Worm (Caenorhabditis elegans): ENCODE results near the gene F32D8.2.

The F32D8.2 gene

ce11 chrV:10896295-10896694, 12.7 kb downstream of the F32D8.2 start, which contains the start of gene F32D8.13:
Gene F32D8.13 (minus strand): TSS chrV:10896543.
- TF ChIP-seq zag-1 (tag; optimal IDR thresholded peaks at IDR 0.05) (no peak), unc-62 (GFP tag; optimal IDR thresholded peaks at IDR 0.05) (no peak), nhr-23 (tag; optimal IDR thresholded peaks at IDR 0.05) (peak; percentile 18), ceh-9 (tag; optimal IDR thresholded peaks at IDR 0.05) (no peak), tbx-2 (tag; optimal IDR thresholded peaks at IDR 0.05) (no peak), lin-39 (tag; optimal IDR thresholded peaks at IDR 0.05) (no peak), egl-27 (tag; optimal IDR thresholded peaks at IDR 0.05) (no peak), ztf-11 (tag; optimal IDR thresholded peaks at IDR 0.05) (no peak), ama-1 (optimal IDR thresholded peaks at IDR 0.05) (no peak), ceh-28 (tag; optimal IDR thresholded peaks at IDR 0.05) (no peak), ceh-82 (tag; optimal IDR thresholded peaks at IDR 0.05) (no peak), nhr-76 (tag; optimal IDR thresholded peaks at IDR 0.05) (no peak), fos-1 (tag; optimal IDR thresholded peaks at IDR 0.05) (no peak), ZK546.5 (tag; optimal IDR thresholded peaks at IDR 0.05) (no peak), nhr-77 (tag; optimal IDR thresholded peaks at IDR 0.05) (no peak), nhr-43 (tag; optimal IDR thresholded peaks at IDR 0.05; ENCODE audit: poor library complexity, severe bottlenecking) (peak; percentile 5)

ce11 chrV:10896706-10897105, 13.1 kb downstream of the F32D8.2 start:
- TF ChIP-seq egl-27 (tag; optimal IDR thresholded peaks at IDR 0.05) (no peak), nhr-25 (tag; optimal IDR thresholded peaks at IDR 0.05) (no peak), aly-2 (tag; optimal IDR thresholded peaks at IDR 0.05) (no peak)

- TF ChIP-seq nhr-43 (tag; optimal IDR thresholded peaks at IDR 0.05; ENCODE audit: poor library complexity, severe bottlenecking) = no peak
- TF ChIP-seq aly-2 (tag; optimal IDR thresholded peaks at IDR 0.05) = no peak
- TF ChIP-seq ceh-16 (tag; optimal IDR thresholded peaks at IDR 0.05) = no peak
- TF ChIP-seq fkh-2 (tag; optimal IDR thresholded peaks at IDR 0.05) = no peak
- TF ChIP-seq elt-1 (tag; optimal IDR thresholded peaks at IDR 0.05) = no peak
- no peak for TF ChIP-seq ama-1 (optimal IDR thresholded peaks at IDR 0.05)
- no peak for TF ChIP-seq R02D3.7 (tag; optimal IDR thresholded peaks at IDR 0.05)
- TF ChIP-seq eor-1 (tag; optimal IDR thresholded peaks at IDR 0.05) = no peak
- TF ChIP-seq fkh-10 (GFP tag; optimal IDR thresholded peaks at IDR 0.05) = no peak
- no peak for TF ChIP-seq nhr-76 (tag; optimal IDR thresholded peaks at IDR 0.05)
- no peak for TF ChIP-seq nhr-67 (tag; optimal IDR thresholded peaks at IDR 0.05)
- TF ChIP-seq lin-15B (tag; optimal IDR thresholded peaks at IDR 0.05) = no peak
These were observed 13.4 kb downstream of the F32D8.2 start, which contains the start of gene sec-61.G for ce11 chrV:10897106-10897171. Gene sec-61.G (minus strand): TSS chrV:10897143.

ce11 chrV:10897172-10897571, 13.6 kb downstream of the F32D8.2 start:
- TF ChIP-seq ceh-9 (tag; optimal IDR thresholded peaks at IDR 0.05) (peak; percentile 11), mml-1 (tag; optimal IDR thresholded peaks at IDR 0.05) (no peak), pqm-1 (tag; optimal IDR thresholded peaks at IDR 0.05) (peak; percentile 92), R02D3.7 (tag; optimal IDR thresholded peaks at IDR 0.05) (peak; percentile 94), lin-15B (tag; optimal IDR thresholded peaks at IDR 0.05) (peak; percentile 99), ama-1 (optimal IDR thresholded peaks at IDR 0.05) (peak; percentile 91), fos-1 (tag; optimal IDR thresholded peaks at IDR 0.05) (peak; percentile 85), aly-2 (tag; optimal IDR thresholded peaks at IDR 0.05) (peak; percentile 79), nhr-11 (tag; optimal IDR thresholded peaks at IDR 0.05) (peak; percentile 96), sea-2 (GFP tag; optimal IDR thresholded peaks at IDR 0.05) (peak; percentile 53), ceh-28 (tag; optimal IDR thresholded peaks at IDR 0.05) (peak; percentile 95), nhr-67 (tag; optimal IDR thresholded peaks at IDR 0.05) (peak; percentile 48), nhr-43 (tag; optimal IDR thresholded peaks at IDR 0.05; ENCODE audit: poor library complexity, severe bottlenecking) (peak; percentile 99), zag-1 (tag; optimal IDR thresholded peaks at IDR 0.05) (peak; percentile 89), unc-62 (GFP tag; optimal IDR thresholded peaks at IDR 0.05) (peak; percentile 91), mdl-1 (tag; optimal IDR thresholded peaks at IDR 0.05) (peak; percentile 69), daf-12 (tag; optimal IDR thresholded peaks at IDR 0.05) (peak; percentile 65), lin-39 (tag; optimal IDR thresholded peaks at IDR 0.05) (peak; percentile 98), jun-1 (tag; optimal IDR thresholded peaks at IDR 0.05) (peak; percentile 97), lsy-12 (tag; optimal IDR thresholded peaks at IDR 0.05) (peak; percentile 99), pha-4 (tag; optimal IDR thresholded peaks at IDR 0.05) (peak; percentile 99), ZK546.5 (tag; optimal IDR thresholded peaks at IDR 0.05) (peak; percentile 100), hmg-11 (tag; optimal IDR thresholded peaks at IDR 0.05) (peak; percentile 95), elt-2 (tag; optimal IDR thresholded peaks at IDR 0.05) (peak; percentile 93), nhr-12 (tag; optimal IDR thresholded peaks at IDR 0.05) (no peak), fkh-10 (GFP tag; optimal IDR thresholded peaks at IDR 0.05) (peak; percentile 91), nfya-1 (tag; optimal IDR thresholded peaks at IDR 0.05; ENCODE audit: insufficient read depth) (peak; percentile 98), nhr-76 (tag; optimal IDR thresholded peaks at IDR 0.05) (peak; percentile 87), tbx-2 (tag; optimal IDR thresholded peaks at IDR 0.05) (peak; percentile 96), nhr-23 (tag; optimal IDR thresholded peaks at IDR 0.05) (peak; percentile 100), snpc-4 (tag; optimal IDR thresholded peaks at IDR 0.05) (peak; percentile 96), egl-5 (tag; optimal IDR thresholded peaks at IDR 0.05) (peak; percentile 97), ceh-82 (tag; optimal IDR thresholded peaks at IDR 0.05) (peak; percentile 96), unc-39 (tag; optimal IDR thresholded peaks at IDR 0.05) (no peak), skn-1 (tag; optimal IDR thresholded peaks at IDR 0.05) (peak; percentile 95), eor-1 (tag; optimal IDR thresholded peaks at IDR 0.05) (peak in 1 of 2 experiments; percentile 9), egl-27 (tag; optimal IDR thresholded peaks at IDR 0.05) (peak; percentile 74), nhr-28 (tag; optimal IDR thresholded peaks at IDR 0.05) (peak; percentile 81), nhr-237 (tag; optimal IDR thresholded peaks at IDR 0.05) (no peak), nhr-77 (tag; optimal IDR thresholded peaks at IDR 0.05) (peak; percentile 95), ztf-4 (tag; optimal IDR thresholded peaks at IDR 0.05) (peak; percentile 90)
